Fruit fly (Drosophila melanogaster) whole organism, wandering third instar larva: Measurements from ENCODE around the gene CG44088.

Source experiments
- Myc ChIP-seq: fragments of >200 bp; optimal IDR thresholded peaks from 2 replicates; lab custom pipeline; 2017
- brk ChIP-seq: fragments of 200-800 bp; sonication (Bioruptor generic); optimal IDR thresholded peaks from 2 replicates; lab custom pipeline; 2016; ENCODE audit warnings: missing biosample characterization, mild to moderate bottlenecking, missing genetic modification characterization
- foxo ChIP-seq, 2 experiments: fragments of 200-800 bp; sonication (Bioruptor generic); optimal IDR thresholded peaks; 2 replicates in 1 of 2; 3 replicates in 1 of 2; lab custom pipeline; 2016 to 2017; ENCODE audit warnings: missing biosample characterization in 2 of 2, missing genetic modification characterization in 2 of 2
- fru ChIP-seq: fragments of 200-800 bp; sonication (Bioruptor generic); optimal IDR thresholded peaks from 3 replicates; lab custom pipeline; 2016; ENCODE audit warnings: missing biosample characterization, mild to moderate bottlenecking, missing genetic modification characterization
- jim ChIP-seq: fragments of 175-275, 200-325 bp; sonication (Bioruptor generic); optimal IDR thresholded peaks from 2 replicates; lab custom pipeline; 2016; ENCODE audit warnings: missing biosample characterization, mild to moderate bottlenecking, missing genetic modification characterization
- lola ChIP-seq: fragments of >200 bp; optimal IDR thresholded peaks from 2 replicates; lab custom pipeline; 2017; ENCODE audit warnings: missing biosample characterization, missing genetic modification characterization
- psq ChIP-seq: fragments of 200-800 bp; sonication (Bioruptor generic); optimal IDR thresholded peaks from 3 replicates; lab custom pipeline; 2017; ENCODE audit warnings: missing biosample characterization, mild to moderate bottlenecking, missing genetic modification characterization, moderate library complexity

DNA sequence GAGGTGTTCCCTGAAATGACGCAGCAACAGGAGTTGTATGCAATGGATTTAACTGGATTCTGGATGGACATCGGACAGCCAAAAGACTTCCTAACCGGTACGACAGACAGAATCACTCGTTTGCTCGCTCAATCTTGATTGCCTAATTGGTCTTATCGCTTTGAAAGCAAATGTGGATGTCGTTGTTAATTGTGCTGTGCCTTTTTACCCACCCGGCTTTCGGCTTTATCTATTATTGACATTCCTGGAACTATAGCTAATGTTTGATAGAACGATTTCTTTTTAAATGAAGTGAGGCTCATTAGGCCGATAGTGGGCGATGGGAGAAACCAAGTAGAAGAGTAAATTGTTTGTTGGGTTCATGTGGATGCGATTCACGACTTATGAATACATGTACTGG, 39.8 kb upstream of the CG44088 start:
- TF ChIP-seq psq (GFP tag; lab: Kevin White, UChicago) (no peak), fru (GFP tag; lab: Kevin White, UChicago) (no peak), brk (GFP tag; lab: Kevin White, UChicago) (no peak), jim (GFP tag; lab: Kevin White, UChicago) (no peak), foxo (GFP tag; optimal IDR thresholded peaks at IDR 0.05; lab: Kevin White, UChicago) (no peak), lola (GFP tag; lab: Kevin White, UChicago) (no peak), Myc (lab: Kevin White, UChicago) (no peak)
